Fruit fly (Drosophila melanogaster) whole organism, prepupa: ENCODE data around the gene CG12003.

Experiments
- CG11762 ChIP-seq: fragments of 200-800 bp; sonication (Bioruptor generic); optimal IDR thresholded peaks from 3 replicates; lab custom pipeline; 2016; ENCODE audit warnings: missing biosample characterization, missing genetic modification characterization; ENCODE audit not compliant: insufficient read depth
- CG32006 ChIP-seq: fragments of 200-800 bp; sonication (Bioruptor generic); optimal IDR thresholded peaks from 3 replicates; lab custom pipeline; 2017; ENCODE audit warnings: missing biosample characterization, mild to moderate bottlenecking, missing genetic modification characterization
- CG6808 ChIP-seq: fragments of 200-800 bp; sonication (Bioruptor generic); optimal IDR thresholded peaks from 3 replicates; lab custom pipeline; 2017; ENCODE audit warnings: missing biosample characterization, missing genetic modification characterization, mild to moderate bottlenecking, moderate library complexity, missing genetic modification reagents
- CG8119 ChIP-seq: fragments of 200-800 bp; sonication (Bioruptor generic); IDR thresholded peaks from 3 replicates; pipeline ENCODE4 v1.3.6; 2022; ENCODE audit warnings: missing biosample characterization, missing genetic modification characterization
- CG8632 ChIP-seq: fragments of 200-800 bp; sonication (Bioruptor generic); optimal IDR thresholded peaks from 3 replicates; lab custom pipeline; 2016; ENCODE audit warnings: missing biosample characterization, missing genetic modification characterization
- Gug ChIP-seq: fragments of 200-800 bp; sonication (Bioruptor generic); IDR thresholded peaks from 2 replicates; pipeline ENCODE4 v1.3.6; 2022; ENCODE audit warnings: missing biosample characterization, missing genetic modification characterization
- Hr38 ChIP-seq: sonication (Bioruptor generic); optimal IDR thresholded peaks from 2 replicates; lab custom pipeline; 2016; ENCODE audit warnings: missing biosample characterization, missing genetic modification characterization
- Hr39 ChIP-seq: fragments of 200-800 bp; sonication (Bioruptor generic); optimal IDR thresholded peaks from 2 replicates; lab custom pipeline; 2016; ENCODE audit warnings: missing biosample characterization, missing genetic modification characterization
- Lpt ChIP-seq: fragments of 200-800 bp; sonication (Bioruptor generic); optimal IDR thresholded peaks from 3 replicates; lab custom pipeline; 2016; ENCODE audit warnings: missing biosample characterization, missing genetic modification characterization
- OdsH ChIP-seq: fragments of 200-800 bp; sonication (Bioruptor generic); optimal IDR thresholded peaks from 3 replicates; lab custom pipeline; 2016; ENCODE audit warnings: missing biosample characterization, missing genetic modification characterization
- Sox14 ChIP-seq: fragments of 200-800 bp; sonication (Bioruptor generic); optimal IDR thresholded peaks from 3 replicates; lab custom pipeline; 2016; ENCODE audit warnings: missing biosample characterization, missing genetic modification characterization
- eg ChIP-seq: fragments of 200-800 bp; sonication (Bioruptor generic); IDR thresholded peaks from 3 replicates; pipeline ENCODE4 v1.3.6; 2022; ENCODE audit warnings: missing biosample characterization, missing genetic modification characterization
- topi ChIP-seq: fragments of 200-800 bp; sonication (Bioruptor generic); optimal IDR thresholded peaks from 3 replicates; lab custom pipeline; 2016; ENCODE audit warnings: missing biosample characterization, missing genetic modification characterization

- peak; percentile 79 for TF ChIP-seq CG6808
- TF ChIP-seq CG11762 (GFP tag; lab: Kevin White, UChicago) = peak; percentile 85
- TF ChIP-seq Hr39 (GFP tag; lab: Kevin White, UChicago) = peak; percentile 82
- peak; percentile 73 for TF ChIP-seq Lpt (GFP tag; lab: Kevin White, UChicago)
- peak; percentile 80 for TF ChIP-seq CG32006 (GFP tag; lab: Kevin White, UChicago)
- peak; percentile 78 for TF ChIP-seq OdsH (GFP tag; lab: Kevin White, UChicago)
- TF ChIP-seq CG8119 (GFP tag; lab: Robert Waterston, UW) = peak; percentile 91
- TF ChIP-seq topi (GFP tag; lab: Kevin White, UChicago) = peak; percentile 87
- TF ChIP-seq Gug (GFP tag; lab: Robert Waterston, UW) = peak; percentile 96
- TF ChIP-seq Hr38 (GFP tag; lab: Kevin White, UChicago) = no peak
- TF ChIP-seq Sox14 (GFP tag; lab: Kevin White, UChicago) = peak; percentile 72
- peak; percentile 96 for TF ChIP-seq eg (GFP tag; lab: Robert Waterston, UW)
- peak; percentile 46 for TF ChIP-seq CG8632 (GFP tag; lab: Kevin White, UChicago)
Observed at dm6 chr3L:1584781-1585180, 19.6 kb downstream of the CG12003 start.
